Worm (Caenorhabditis elegans): ENCODE results near the gene K04C2.3.

The K04C2.3 gene

DNA sequence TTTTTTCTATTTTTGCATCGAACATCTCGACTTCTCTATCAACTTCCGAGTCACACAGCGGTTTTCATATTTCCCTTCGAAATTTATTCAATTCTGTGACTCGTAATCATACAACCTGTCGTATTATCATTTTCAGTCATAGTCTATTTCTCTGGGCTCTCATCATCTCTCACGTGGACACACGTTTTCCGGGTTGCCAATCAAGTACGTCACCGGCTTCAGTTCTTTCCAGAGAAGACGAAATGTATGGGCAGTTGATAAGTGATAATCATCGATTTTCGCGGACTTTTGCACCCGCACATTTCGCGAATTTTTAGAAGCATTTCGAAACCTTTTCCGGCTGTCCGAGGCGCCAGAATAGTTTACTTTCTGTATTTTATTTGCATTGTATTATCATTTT, 22.6 kb upstream of the K04C2.3 start, which contains the start of gene srv-1 (continued):
- TF ChIP-seq C34B4.2 (tag; optimal IDR thresholded peaks at IDR 0.05) (no peak), blmp-1 (tag; optimal IDR thresholded peaks at IDR 0.05) (no peak), nhr-76 (tag; optimal IDR thresholded peaks at IDR 0.05) (no peak), nhr-19 (GFP tag; conservative IDR thresholded peaks at IDR 0.05) (no peak), fkh-8 (tag; optimal IDR thresholded peaks at IDR 0.05) (no peak), C04F5.9 (tag; optimal IDR thresholded peaks at IDR 0.05) (no peak), lir-3 (tag; optimal IDR thresholded peaks at IDR 0.05; ENCODE audit: poor library complexity) (no peak), lin-13 (GFP tag; optimal IDR thresholded peaks at IDR 0.05) (no peak), mdl-1 (tag; optimal IDR thresholded peaks at IDR 0.05) (no peak), tlp-1 (tag; optimal IDR thresholded peaks at IDR 0.05) (no peak), lin-14 (GFP tag; optimal IDR thresholded peaks at IDR 0.05) (no peak), pqm-1 (tag; optimal IDR thresholded peaks at IDR 0.05) (peak; percentile 73)

ce11 chrIII:6856709-6857108, 16.2 kb upstream of the K04C2.3 start, which contains the start of gene zak-1:
zak-1 (minus strand) TSS chrIII:6856809.
- TF ChIP-seq aha-1 (tag; optimal IDR thresholded peaks at IDR 0.05): no peak
- no peak for TF ChIP-seq nhr-237 (tag; optimal IDR thresholded peaks at IDR 0.05)
- no peak for TF ChIP-seq mdl-1 (tag; optimal IDR thresholded peaks at IDR 0.05)
- TF ChIP-seq nhr-11 (tag; optimal IDR thresholded peaks at IDR 0.05): no peak
- TF ChIP-seq lir-3 (tag; optimal IDR thresholded peaks at IDR 0.05; ENCODE audit: poor library complexity): no peak
- no peak for TF ChIP-seq mep-1 (tag; optimal IDR thresholded peaks at IDR 0.05)
- no peak for TF ChIP-seq dsc-1 (tag; optimal IDR thresholded peaks at IDR 0.05)
- no peak for TF ChIP-seq zip-4 (GFP tag; optimal IDR thresholded peaks at IDR 0.05)
- no peak for TF ChIP-seq sup-37 (GFP tag; optimal IDR thresholded peaks at IDR 0.05)
- TF ChIP-seq unc-86 (tag; optimal IDR thresholded peaks at IDR 0.05): no peak
- no peak for TF ChIP-seq ceh-90 (tag; optimal IDR thresholded peaks at IDR 0.05)
- TF ChIP-seq hpl-2 (GFP tag; optimal IDR thresholded peaks at IDR 0.05): no peak
- TF ChIP-seq Y116A8C.19 (tag; optimal IDR thresholded peaks at IDR 0.05; ENCODE audit: borderline replicate concordance): no peak
- no peak for TF ChIP-seq zag-1 (tag; optimal IDR thresholded peaks at IDR 0.05)
- TF ChIP-seq skn-1 (tag; optimal IDR thresholded peaks at IDR 0.05): no peak

DNA sequence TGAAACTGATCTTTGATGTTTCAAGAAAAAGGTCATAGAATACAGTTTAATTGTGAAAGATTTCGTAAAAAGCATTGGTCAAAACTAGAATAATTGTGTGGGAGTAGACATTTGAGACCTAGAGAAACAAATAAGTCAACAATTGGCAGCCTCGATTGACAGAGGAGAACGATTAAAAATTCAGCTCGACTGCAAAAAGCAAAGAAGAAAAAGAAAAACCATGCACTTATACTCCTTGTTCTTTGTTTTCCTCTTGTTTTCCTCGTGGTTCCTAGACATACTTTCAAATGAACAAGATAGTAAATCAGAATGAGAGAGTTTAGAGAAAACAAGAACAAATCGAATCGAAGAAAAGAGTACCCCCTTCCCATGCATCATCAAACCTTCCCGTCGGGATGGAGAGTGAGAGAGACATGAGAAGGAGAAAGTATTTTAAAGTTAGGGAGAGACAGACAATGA, 15.5 kb upstream of the K04C2.3 start:
- TF ChIP-seq nhr-90 (tag; optimal IDR thresholded peaks at IDR 0.05; ENCODE audit: poor library complexity) (peak; percentile 34), lin-13 (GFP tag; optimal IDR thresholded peaks at IDR 0.05) (no peak), nhr-20 (tag; optimal IDR thresholded peaks at IDR 0.05) (peak; percentile 69), alr-1 (tag; optimal IDR thresholded peaks at IDR 0.05; ENCODE audit: borderline replicate concordance) (no peak), unc-130 (tag; optimal IDR thresholded peaks at IDR 0.05) (peak; percentile 37), aha-1 (tag; optimal IDR thresholded peaks at IDR 0.05) (no peak), C16A3.4 (tag; optimal IDR thresholded peaks at IDR 0.05) (peak; percentile 42), lir-3 (tag; optimal IDR thresholded peaks at IDR 0.05; ENCODE audit: poor library complexity) (peak; percentile 11), tbx-2 (tag; optimal IDR thresholded peaks at IDR 0.05) (peak; percentile 40), blmp-1 (tag; optimal IDR thresholded peaks at IDR 0.05) (peak; percentile 92), dsc-1 (tag; optimal IDR thresholded peaks at IDR 0.05) (no peak), efl-1 (optimal IDR thresholded peaks at IDR 0.05) (peak; percentile 22 to 49), efl-1 (GFP tag; optimal IDR thresholded peaks at IDR 0.05 in 1 of 2) (peak in 1 of 2 experiments; percentile 22), nhr-71 (tag; optimal IDR thresholded peaks at IDR 0.05) (peak; percentile 70), elt-2 (tag; optimal IDR thresholded peaks at IDR 0.05) (peak; percentile 67), nhr-19 (GFP tag; conservative IDR thresholded peaks at IDR 0.05) (peak; percentile 42), ceh-82 (tag; optimal IDR thresholded peaks at IDR 0.05) (peak in 1 of 3 experiments; percentile 9), snu-23 (GFP tag; optimal IDR thresholded peaks at IDR 0.05) (peak; percentile 78), mdl-1 (tag; optimal IDR thresholded peaks at IDR 0.05) (peak in 1 of 2 experiments; percentile 56), egl-27 (tag; optimal IDR thresholded peaks at IDR 0.05) (no peak), nhr-85 (tag) (peak; percentile 80), elt-3 (tag; optimal IDR thresholded peaks at IDR 0.05) (peak in 2 of 6 experiments; percentile 1 to 51), xbp-1 (tag; optimal IDR thresholded peaks at IDR 0.05) (peak; percentile 29), unc-98 (GFP tag; IDR thresholded peaks at IDR 0.05) (no peak), lin-14 (GFP tag; optimal IDR thresholded peaks at IDR 0.05) (peak; percentile 83), efl-3 (GFP tag; optimal IDR thresholded peaks at IDR 0.05) (no peak), rnt-1 (tag; optimal IDR thresholded peaks at IDR 0.05) (peak; percentile 39), nhr-47 (tag; optimal IDR thresholded peaks at IDR 0.05) (peak; percentile 5), mep-1 (tag; optimal IDR thresholded peaks at IDR 0.05) (peak; percentile 76), Y116A8C.19 (tag; optimal IDR thresholded peaks at IDR 0.05; ENCODE audit: borderline replicate concordance) (no peak), lsy-2 (tag; optimal IDR thresholded peaks at IDR 0.05) (peak; percentile 33 to 72), dpl-1 (GFP tag; optimal IDR thresholded peaks at IDR 0.05) (peak; percentile 36 to 45 (median 40)), lin-35 (GFP tag; optimal IDR thresholded peaks at IDR 0.05) (peak; percentile 33 to 70)
